Worm (Caenorhabditis elegans): ENCODE measurements around the gene cgp-1.

cgp-1 gene

DNA sequence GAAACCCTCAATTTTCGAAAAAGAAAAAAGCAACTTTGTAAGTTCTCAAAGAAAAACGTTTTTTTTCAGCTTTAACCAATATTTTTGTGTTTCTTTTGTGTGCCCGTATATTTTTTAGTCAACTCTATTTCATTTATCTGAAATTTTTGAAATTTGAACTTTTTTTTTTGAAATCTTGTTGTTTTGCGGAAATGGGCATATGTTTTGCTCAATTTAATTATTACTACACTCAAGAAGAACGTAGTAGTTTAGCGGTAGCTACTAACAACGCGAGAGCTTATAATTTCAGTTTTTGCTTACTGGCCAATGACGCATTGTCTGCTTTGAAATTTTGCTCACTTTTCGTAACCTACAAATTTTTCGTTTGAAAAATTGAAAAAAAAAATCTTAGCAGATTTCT is 22.2 kb upstream of the cgp-1 start, which contains the start of gene srh-82:
TSS of gene srh-82 (plus strand) at position 301 of the 400 bp plus-strand sequence.
- TF ChIP-seq mab-5 (tag; optimal IDR thresholded peaks at IDR 0.05) (no peak), ceh-82 (tag; optimal IDR thresholded peaks at IDR 0.05) (no peak), aly-2 (tag; optimal IDR thresholded peaks at IDR 0.05) (no peak), skn-1 (tag; optimal IDR thresholded peaks at IDR 0.05) (no peak), ZK546.5 (tag; optimal IDR thresholded peaks at IDR 0.05) (no peak), sma-9 (GFP tag; optimal IDR thresholded peaks at IDR 0.05) (no peak), sma-9 (tag; optimal IDR thresholded peaks at IDR 0.05) (no peak), ceh-16 (tag; optimal IDR thresholded peaks at IDR 0.05) (no peak), F13H6.1 (tag; optimal IDR thresholded peaks at IDR 0.05) (no peak), nhr-21 (tag; optimal IDR thresholded peaks at IDR 0.05) (no peak), nhr-129 (tag; optimal IDR thresholded peaks at IDR 0.05) (no peak), zag-1 (tag; optimal IDR thresholded peaks at IDR 0.05) (no peak), crh-2 (tag; optimal IDR thresholded peaks at IDR 0.05) (no peak), nhr-6 (tag; optimal IDR thresholded peaks at IDR 0.05) (no peak)

DNA sequence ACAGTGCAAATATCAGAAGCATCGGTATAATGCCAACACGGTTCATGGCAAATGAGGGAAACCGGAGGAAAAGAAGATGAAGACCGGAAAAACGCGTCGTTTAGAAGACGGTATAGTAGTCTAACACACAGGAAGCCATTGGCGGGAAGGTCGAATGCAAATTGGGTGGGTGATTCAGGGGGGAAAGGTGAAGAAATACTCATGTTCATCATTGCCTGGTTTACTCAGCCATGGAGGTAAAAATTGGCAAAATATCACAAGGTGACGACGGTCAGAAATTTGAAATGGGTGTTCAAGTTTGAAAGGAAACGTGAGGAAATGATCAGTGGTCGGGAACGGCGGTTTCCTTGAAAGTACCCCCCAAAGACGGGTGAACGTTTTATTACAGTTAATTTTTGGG is 18.7 kb upstream of the cgp-1 start, which contains the start of gene W03F9.11:
TSS of gene W03F9.11 (minus strand) at position 101 of the 400 bp plus-strand sequence.
- TF ChIP-seq ztf-1 (GFP tag; conservative IDR thresholded peaks at IDR 0.05) (no peak), lin-39 (tag; optimal IDR thresholded peaks at IDR 0.05) (no peak), alr-1 (tag; optimal IDR thresholded peaks at IDR 0.05) (no peak), ceh-82 (tag; optimal IDR thresholded peaks at IDR 0.05) (no peak), lin-11 (tag; optimal IDR thresholded peaks at IDR 0.05) (no peak), nhr-10 (tag; optimal IDR thresholded peaks at IDR 0.05) (no peak), snpc-4 (tag; optimal IDR thresholded peaks at IDR 0.05) (no peak), elt-1 (tag; optimal IDR thresholded peaks at IDR 0.05) (no peak), R02D3.7 (tag; optimal IDR thresholded peaks at IDR 0.05) (no peak), sma-9 (GFP tag; optimal IDR thresholded peaks at IDR 0.05) (no peak), sma-9 (tag; optimal IDR thresholded peaks at IDR 0.05) (no peak), F13H6.1 (tag; optimal IDR thresholded peaks at IDR 0.05) (no peak), nhr-25 (tag; optimal IDR thresholded peaks at IDR 0.05) (no peak), mbf-1 (tag; optimal IDR thresholded peaks at IDR 0.05) (no peak), ZK546.5 (tag; optimal IDR thresholded peaks at IDR 0.05) (no peak), ceh-16 (tag; optimal IDR thresholded peaks at IDR 0.05) (no peak), nhr-237 (tag; optimal IDR thresholded peaks at IDR 0.05) (no peak), crh-2 (tag; optimal IDR thresholded peaks at IDR 0.05) (no peak), C34F6.9 (tag; optimal IDR thresholded peaks at IDR 0.05) (no peak), nhr-23 (tag; optimal IDR thresholded peaks at IDR 0.05) (no peak)

DNA sequence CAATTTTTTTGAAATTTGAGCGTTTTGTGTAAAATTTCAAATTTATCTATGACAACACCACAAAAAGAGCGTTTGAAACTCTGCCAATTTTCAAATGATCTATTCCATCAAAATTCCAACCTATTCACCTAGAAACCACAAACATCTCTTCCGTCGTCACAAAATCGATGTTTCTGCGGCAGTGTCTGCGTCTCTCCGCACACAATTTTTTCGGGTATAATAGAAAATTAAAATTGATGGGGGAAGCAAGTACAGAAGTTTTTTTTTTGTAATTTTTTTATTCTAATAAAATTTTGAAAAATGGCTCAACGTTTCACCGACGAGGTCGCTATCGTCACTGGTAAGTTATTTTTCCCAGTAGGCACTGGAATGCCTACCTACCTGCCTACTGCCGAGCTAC is 16.0 kb upstream of the cgp-1 start, which contains the start of gene W03F9.9:
TSS of gene W03F9.9 (plus strand) at position 301 of the 400 bp plus-strand sequence.
- no peak for TF ChIP-seq mdl-1 (tag; optimal IDR thresholded peaks at IDR 0.05)
- TF ChIP-seq lin-11 (tag; optimal IDR thresholded peaks at IDR 0.05): no peak
- TF ChIP-seq nhr-23 (tag; optimal IDR thresholded peaks at IDR 0.05): no peak
- TF ChIP-seq R02D3.7 (tag; optimal IDR thresholded peaks at IDR 0.05): no peak
- no peak for TF ChIP-seq ztf-4 (tag; optimal IDR thresholded peaks at IDR 0.05)

DNA sequence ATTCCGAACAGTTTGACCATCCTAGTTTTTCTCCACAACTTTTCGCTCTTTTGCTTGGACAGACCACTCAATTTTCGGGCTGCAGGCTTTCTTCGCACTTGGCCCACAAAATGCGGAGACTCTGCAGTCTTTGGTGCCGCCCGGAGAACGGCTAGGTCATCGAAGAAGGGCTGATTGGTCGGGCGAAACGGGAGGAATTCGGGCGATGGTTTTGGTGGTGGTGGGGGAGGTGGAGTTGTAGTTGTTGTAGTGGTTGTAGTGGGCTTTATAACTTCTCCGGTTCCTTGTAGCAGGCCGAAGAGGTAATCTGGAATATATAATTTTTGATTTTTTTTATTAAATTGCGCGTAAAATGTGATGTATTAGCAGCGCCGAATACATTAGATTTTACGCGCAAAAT is 15.1 kb upstream of the cgp-1 start:
- TF ChIP-seq unc-62 (GFP tag; optimal IDR thresholded peaks at IDR 0.05): no peak
- TF ChIP-seq elt-3 (tag; optimal IDR thresholded peaks at IDR 0.05): no peak
- no peak for TF ChIP-seq F13H6.1 (tag; optimal IDR thresholded peaks at IDR 0.05)
- no peak for TF ChIP-seq nhr-77 (tag; optimal IDR thresholded peaks at IDR 0.05)
- no peak for TF ChIP-seq ZK546.5 (tag; optimal IDR thresholded peaks at IDR 0.05)
- TF ChIP-seq unc-39 (tag; optimal IDR thresholded peaks at IDR 0.05): no peak
- no peak for TF ChIP-seq ztf-11 (tag; optimal IDR thresholded peaks at IDR 0.05)
- no peak for TF ChIP-seq C34F6.9 (tag; optimal IDR thresholded peaks at IDR 0.05)
- no peak for TF ChIP-seq blmp-1 (tag; optimal IDR thresholded peaks at IDR 0.05; ENCODE audit: insufficient read depth)
- TF ChIP-seq ceh-82 (tag; optimal IDR thresholded peaks at IDR 0.05): no peak

DNA sequence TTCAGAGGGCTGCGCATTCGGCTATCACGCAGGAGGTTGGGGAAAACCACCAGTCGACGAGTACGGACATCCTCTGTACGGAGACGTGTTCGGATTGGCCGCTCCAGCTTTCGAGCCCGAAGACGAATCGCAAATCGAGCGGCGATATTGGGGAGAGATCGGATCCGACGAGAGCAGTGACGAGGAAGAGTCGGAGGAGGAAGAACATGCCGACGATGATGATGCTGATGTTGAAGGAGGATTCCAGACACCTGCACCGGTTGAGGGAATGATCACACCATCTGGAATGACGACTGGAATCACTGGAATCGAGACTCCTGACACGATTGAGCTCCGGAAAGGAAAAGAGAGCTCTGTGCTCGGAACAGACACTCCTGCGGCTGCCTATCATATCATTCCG is 7.6 kb upstream of the cgp-1 start:
- TF ChIP-seq ama-1 (optimal IDR thresholded peaks at IDR 0.05) (no peak), lin-39 (tag; optimal IDR thresholded peaks at IDR 0.05) (no peak), ceh-82 (tag; optimal IDR thresholded peaks at IDR 0.05) (no peak), ztf-4 (tag; optimal IDR thresholded peaks at IDR 0.05) (no peak)
